Fruit fly (Drosophila melanogaster) whole organism, wandering third instar larva: ENCODE results near the gene CG42729.

Experiments
- Abd-B ChIP-seq: fragments of >200 bp; optimal IDR thresholded peaks from 2 replicates; lab custom pipeline; 2017; ENCODE audit warnings: missing biosample characterization, missing genetic modification characterization
- CG32264 ChIP-seq: fragments of 200-800 bp; sonication (Bioruptor generic); optimal IDR thresholded peaks from 2 replicates; lab custom pipeline; 2016; ENCODE audit warnings: missing biosample characterization, missing genetic modification characterization
- CG9705 ChIP-seq: fragments of 200-800 bp; sonication (Bioruptor generic); optimal IDR thresholded peaks from 2 replicates; lab custom pipeline; 2018; ENCODE audit warnings: missing biosample characterization, mild to moderate bottlenecking, missing genetic modification characterization
- CrebA ChIP-seq: fragments of 200-800 bp; sonication (Bioruptor generic); optimal IDR thresholded peaks from 2 replicates; lab custom pipeline; 2016; ENCODE audit warnings: missing biosample characterization, mild to moderate bottlenecking, missing genetic modification characterization, borderline replicate concordance
- Dfd ChIP-seq: fragments of >200 bp; optimal IDR thresholded peaks from 2 replicates; lab custom pipeline; 2017; ENCODE audit warnings: missing biosample characterization, missing genetic modification characterization
- Dif ChIP-seq: fragments of 200-275, 200-300 bp; sonication (Bioruptor generic); optimal IDR thresholded peaks from 2 replicates; lab custom pipeline; 2018; ENCODE audit warnings: missing biosample characterization, missing genetic modification characterization; ENCODE audit not compliant: partially characterized antibody
- GATAd ChIP-seq: sonication (Bioruptor generic); optimal IDR thresholded peaks from 2 replicates; lab custom pipeline; 2016; ENCODE audit warnings: missing biosample characterization, missing genetic modification characterization
- Hnf4 ChIP-seq: fragments of 200-800 bp; sonication (Bioruptor generic); optimal IDR thresholded peaks from 2 replicates; lab custom pipeline; 2016; ENCODE audit warnings: missing biosample characterization, mild to moderate bottlenecking, missing genetic modification characterization
- Hr78 ChIP-seq: fragments of >200 bp; optimal IDR thresholded peaks from 2 replicates; lab custom pipeline; 2017; ENCODE audit warnings: missing biosample characterization, missing genetic modification characterization
- Hr83 ChIP-seq: fragments of 200-300 bp; sonication (Bioruptor generic); optimal IDR thresholded peaks from 2 replicates; lab custom pipeline; 2016; ENCODE audit warnings: missing biosample characterization, mild to moderate bottlenecking, missing genetic modification characterization, moderate library complexity; ENCODE audit not compliant: poor library complexity, severe bottlenecking
- Jra ChIP-seq: sonication (Bioruptor generic); optimal IDR thresholded peaks from 2 replicates; lab custom pipeline; 2016; ENCODE audit warnings: missing biosample characterization, missing genetic modification characterization
- Mio ChIP-seq: sonication (Bioruptor generic); optimal IDR thresholded peaks from 2 replicates; lab custom pipeline; 2016; ENCODE audit warnings: missing biosample characterization, missing genetic modification characterization
- Myc ChIP-seq: fragments of >200 bp; optimal IDR thresholded peaks from 2 replicates; lab custom pipeline; 2017
- N ChIP-seq: fragments of >200 bp; optimal IDR thresholded peaks from 2 replicates; lab custom pipeline; 2018; ENCODE audit warnings: missing biosample characterization, missing external identifiers, missing genetic modification characterization
- OdsH ChIP-seq: fragments of 200-800 bp; sonication (Bioruptor generic); optimal IDR thresholded peaks from 2 replicates; lab custom pipeline; 2016; ENCODE audit warnings: missing biosample characterization, mild to moderate bottlenecking, missing genetic modification characterization
- Rel ChIP-seq, 2 experiments: fragments of 200-800 bp; sonication (Bioruptor generic) in 1 of 2; optimal IDR thresholded peaks; 2 replicates in 1 of 2; 3 replicates in 1 of 2; lab custom pipeline; 2016 to 2019; ENCODE audit warnings: mild to moderate bottlenecking in 2 of 2, missing biosample characterization in 2 of 2, missing genetic modification characterization in 2 of 2, moderate library complexity in 1 of 2
- Sp1 ChIP-seq: fragments of 200-800 bp; sonication (Bioruptor generic); optimal IDR thresholded peaks from 3 replicates; lab custom pipeline; 2019; ENCODE audit warnings: missing biosample characterization, mild to moderate bottlenecking, missing genetic modification characterization, moderate library complexity
- Vsx2 ChIP-seq: fragments of 200-300, 225-300 bp; sonication (Bioruptor generic); optimal IDR thresholded peaks from 2 replicates; lab custom pipeline; 2018; ENCODE audit warnings: missing biosample characterization, missing genetic modification characterization; ENCODE audit not compliant: partially characterized antibody
- br ChIP-seq: fragments of 200-800 bp; sonication (Bioruptor generic); optimal IDR thresholded peaks from 2 replicates; lab custom pipeline; 2016; ENCODE audit warnings: missing biosample characterization, missing genetic modification characterization
- dl ChIP-seq, 2 experiments: fragments of 175-275, 200-275 bp in 1 of 2; fragments of 200-275 bp in 1 of 2; sonication (Bioruptor generic); optimal IDR thresholded peaks; lab custom pipeline; 2018; ENCODE audit warnings: mild to moderate bottlenecking in 2 of 2, missing biosample characterization in 2 of 2, missing genetic modification characterization in 2 of 2, moderate library complexity in 2 of 2; ENCODE audit not compliant: partially characterized antibody in 2 of 2, insufficient read depth in 1 of 2
- dsf ChIP-seq: sonication (Bioruptor generic); optimal IDR thresholded peaks from 2 replicates; lab custom pipeline; 2016; ENCODE audit warnings: missing biosample characterization, missing genetic modification characterization, borderline replicate concordance
- fru ChIP-seq: fragments of 200-800 bp; sonication (Bioruptor generic); optimal IDR thresholded peaks from 3 replicates; lab custom pipeline; 2016; ENCODE audit warnings: missing biosample characterization, mild to moderate bottlenecking, missing genetic modification characterization
- h ChIP-seq: fragments of 200-800 bp; sonication (Bioruptor generic); optimal IDR thresholded peaks from 3 replicates; lab custom pipeline; 2016; ENCODE audit warnings: missing biosample characterization, mild to moderate bottlenecking, missing genetic modification characterization
- jim ChIP-seq: fragments of 175-275, 200-325 bp; sonication (Bioruptor generic); optimal IDR thresholded peaks from 2 replicates; lab custom pipeline; 2016; ENCODE audit warnings: missing biosample characterization, mild to moderate bottlenecking, missing genetic modification characterization
- lola ChIP-seq: fragments of >200 bp; optimal IDR thresholded peaks from 2 replicates; lab custom pipeline; 2017; ENCODE audit warnings: missing biosample characterization, missing genetic modification characterization
- psq ChIP-seq: fragments of 200-800 bp; sonication (Bioruptor generic); optimal IDR thresholded peaks from 3 replicates; lab custom pipeline; 2017; ENCODE audit warnings: missing biosample characterization, mild to moderate bottlenecking, missing genetic modification characterization, moderate library complexity
- rgr ChIP-seq: fragments of 200-800 bp; sonication (Bioruptor generic); optimal IDR thresholded peaks from 3 replicates; lab custom pipeline; 2016; ENCODE audit warnings: missing biosample characterization, mild to moderate bottlenecking, missing genetic modification characterization
- sage ChIP-seq: fragments of 200-800 bp; sonication (Bioruptor generic); optimal IDR thresholded peaks from 2 replicates; lab custom pipeline; 2016; ENCODE audit warnings: missing biosample characterization, mild to moderate bottlenecking, missing genetic modification characterization
- sv ChIP-seq: fragments of 200-800 bp; sonication (Bioruptor generic); optimal IDR thresholded peaks from 3 replicates; lab custom pipeline; 2016; ENCODE audit warnings: missing biosample characterization, missing genetic modification characterization
- usp ChIP-seq: fragments of >200 bp; optimal IDR thresholded peaks from 2 replicates; lab custom pipeline; 2017; ENCODE audit warnings: missing biosample characterization, missing genetic modification characterization
- woc ChIP-seq: sonication (Bioruptor generic); optimal IDR thresholded peaks from 2 replicates; lab custom pipeline; 2016; ENCODE audit warnings: missing biosample characterization, mild to moderate bottlenecking, missing genetic modification characterization

CG42729 gene

dm6 chr3L:15516956-15517355 is 10.4 kb downstream of the CG42729 start, which contains the start of gene CG13454:
CG13454 (minus strand) TSS chr3L:15517056.
- TF ChIP-seq GATAd (GFP tag; lab: Kevin White, UChicago), result no peak
- no peak for TF ChIP-seq Dfd (GFP tag; lab: Kevin White, UChicago)
- no peak for TF ChIP-seq lola (GFP tag; lab: Kevin White, UChicago)
- no peak for TF ChIP-seq dl (GFP tag; optimal IDR thresholded peaks at IDR 0.05; lab: Kevin White, UChicago; ENCODE audit: insufficient read depth in 1 of 2, partially characterized antibody in 2 of 2)
- TF ChIP-seq usp (GFP tag; lab: Kevin White, UChicago), result no peak
- TF ChIP-seq br (GFP tag; lab: Kevin White, UChicago), result no peak
- no peak for TF ChIP-seq OdsH (GFP tag; lab: Kevin White, UChicago)

dm6 chr3L:15516440-15516839 is 10.9 kb downstream of the CG42729 start:
- no peak for TF ChIP-seq CG9705 (GFP tag; lab: Kevin White, UChicago)
- peak; percentile 75 for TF ChIP-seq Myc (lab: Kevin White, UChicago)
- TF ChIP-seq Jra (GFP tag; lab: Kevin White, UChicago), result no peak
- TF ChIP-seq N (GFP tag; lab: Kevin White, UChicago), result peak; percentile 88

dm6 chr3L:15514814-15515495 is 12.4 kb downstream of the CG42729 start:
- TF ChIP-seq jim (GFP tag; lab: Kevin White, UChicago), result no peak
- TF ChIP-seq Mio (GFP tag; lab: Kevin White, UChicago), result no peak

- TF ChIP-seq CG32264 (GFP tag; lab: Kevin White, UChicago) (peak; percentile 13), Sp1 (GFP tag; lab: Kevin White, UChicago) (peak; percentile 28), Dif (peak; percentile 98), br (GFP tag; lab: Kevin White, UChicago) (peak; percentile 7), h (GFP tag; lab: Kevin White, UChicago) (peak; percentile 37), usp (GFP tag; lab: Kevin White, UChicago) (no peak), dl (GFP tag; optimal IDR thresholded peaks at IDR 0.05; lab: Kevin White, UChicago; ENCODE audit: insufficient read depth in 1 of 2, partially characterized antibody in 2 of 2) (peak; percentile 95 to 97), GATAd (GFP tag; lab: Kevin White, UChicago) (no peak), sage (GFP tag; lab: Kevin White, UChicago) (peak; percentile 31), Rel (GFP tag; optimal IDR thresholded peaks at IDR 0.05; lab: Kevin White, UChicago) (no peak), Rel (tag; optimal IDR thresholded peaks at IDR 0.05; lab: Kevin White, UChicago) (peak; percentile 33), N (GFP tag; lab: Kevin White, UChicago) (no peak), psq (GFP tag; lab: Kevin White, UChicago) (peak; percentile 23), jim (GFP tag; lab: Kevin White, UChicago) (no peak), Vsx2 (GFP tag; lab: Kevin White, UChicago) (no peak), Hr83 (peak; percentile 69), Abd-B (no peak), sv (GFP tag; lab: Kevin White, UChicago) (no peak)
These were observed 12.9 kb downstream of the CG42729 start for dm6 chr3L:15514405-15514804.

dm6 chr3L:15513726-15514125 is 13.6 kb downstream of the CG42729 start:
- TF ChIP-seq N (GFP tag; lab: Kevin White, UChicago) (no peak), fru (GFP tag; lab: Kevin White, UChicago) (no peak), Hnf4 (GFP tag; lab: Kevin White, UChicago) (no peak), Myc (lab: Kevin White, UChicago) (no peak), br (GFP tag; lab: Kevin White, UChicago) (no peak), rgr (GFP tag; lab: Kevin White, UChicago) (no peak)
- TF ChIP-seq, all 38 proteins: peak for 0

dm6 chr3L:15513264-15513663 is 14.1 kb downstream of the CG42729 start:
- TF ChIP-seq CrebA (GFP tag; lab: Kevin White, UChicago) (no peak), Hnf4 (GFP tag; lab: Kevin White, UChicago) (no peak), Hr78 (GFP tag; lab: Kevin White, UChicago) (no peak), lola (GFP tag; lab: Kevin White, UChicago) (no peak), Rel (GFP tag; optimal IDR thresholded peaks at IDR 0.05; lab: Kevin White, UChicago) (no peak), Rel (tag; optimal IDR thresholded peaks at IDR 0.05; lab: Kevin White, UChicago) (no peak), jim (GFP tag; lab: Kevin White, UChicago) (no peak), woc (GFP tag; lab: Kevin White, UChicago) (no peak), Sp1 (GFP tag; lab: Kevin White, UChicago) (no peak), dsf (no peak)
